Worm (Caenorhabditis elegans) whole organism, L2 larva: ENCODE data around the gene nspg-7.1.
A peak's percentile ranks its signal among the peaks of the same experiment; 100 is the strongest.

Experiments used
- C34F6.9 ChIP-seq: fragments of 150-350 bp; optimal IDR thresholded peaks from 2 replicates; lab custom pipeline; 2014; ENCODE audit warnings: missing biosample characterization, missing genetic modification characterization
- F13H6.1 ChIP-seq: sonication (generic microtip); optimal IDR thresholded peaks from 2 replicates; lab custom pipeline; 2016; ENCODE audit warnings: missing genetic modification characterization, missing compliant biosample characterization
- R02D3.7 ChIP-seq: fragments of 150-350 bp; optimal IDR thresholded peaks from 2 replicates; lab custom pipeline; 2014; ENCODE audit warnings: missing biosample characterization, missing genetic modification characterization
- Y55F3AM.14 ChIP-seq: fragments of 200-800 bp; sonication (Bioruptor generic); optimal IDR thresholded peaks from 2 replicates; lab custom pipeline; 2018; ENCODE audit warnings: mild to moderate bottlenecking, missing genetic modification characterization, missing compliant biosample characterization
- ZK546.5 ChIP-seq: sonication (generic microtip); optimal IDR thresholded peaks from 2 replicates; lab custom pipeline; 2017; ENCODE audit warnings: missing biosample characterization, missing genetic modification characterization
- alr-1 ChIP-seq: fragments of 150-350 bp; optimal IDR thresholded peaks from 2 replicates; lab custom pipeline; 2014; ENCODE audit warnings: missing biosample characterization, missing genetic modification characterization
- aly-2 ChIP-seq: fragments of 150-350 bp; optimal IDR thresholded peaks from 2 replicates; lab custom pipeline; 2014; ENCODE audit warnings: missing biosample characterization, missing genetic modification characterization
- blmp-1 ChIP-seq: sonication (generic microtip); optimal IDR thresholded peaks from 2 replicates; lab custom pipeline; 2017; ENCODE audit warnings: missing genetic modification characterization, mild to moderate bottlenecking, missing compliant biosample characterization, antibody characterized with exemption, moderate library complexity; ENCODE audit not compliant: insufficient read depth
- ceh-16 ChIP-seq: fragments of 150-350 bp; optimal IDR thresholded peaks from 2 replicates; lab custom pipeline; 2014; ENCODE audit warnings: missing biosample characterization, missing genetic modification characterization
- ceh-82 ChIP-seq: fragments of 150-350 bp; optimal IDR thresholded peaks from 2 replicates; lab custom pipeline; 2014; ENCODE audit warnings: missing biosample characterization, missing genetic modification characterization
- crh-2 ChIP-seq: sonication (generic microtip); optimal IDR thresholded peaks from 2 replicates; lab custom pipeline; 2017; ENCODE audit warnings: missing biosample characterization, missing genetic modification characterization
- dmd-4 ChIP-seq: sonication (generic microtip); optimal IDR thresholded peaks from 2 replicates; lab custom pipeline; 2017; ENCODE audit warnings: missing biosample characterization, missing genetic modification characterization
- egl-27 ChIP-seq: sonication (generic microtip); optimal IDR thresholded peaks from 3 replicates; lab custom pipeline; 2017; ENCODE audit warnings: missing biosample characterization, missing genetic modification reagents, missing genetic modification characterization
- elt-1 ChIP-seq: fragments of 150-350 bp; optimal IDR thresholded peaks from 2 replicates; lab custom pipeline; 2014; ENCODE audit warnings: missing biosample characterization, missing genetic modification characterization
- fos-1 ChIP-seq: fragments of 150-350 bp; optimal IDR thresholded peaks from 2 replicates; lab custom pipeline; 2014; ENCODE audit warnings: missing biosample characterization, missing genetic modification characterization
- gmeb-1 ChIP-seq: fragments of 150-350 bp; optimal IDR thresholded peaks from 2 replicates; lab custom pipeline; 2014; ENCODE audit warnings: missing biosample characterization, missing genetic modification characterization
- lin-11 ChIP-seq: fragments of 150-350 bp; sonication (generic microtip); optimal IDR thresholded peaks from 2 replicates; lab custom pipeline; 2014; ENCODE audit warnings: missing biosample characterization, missing genetic modification characterization, inconsistent platforms, mixed read lengths
- lin-13 ChIP-seq: fragments of 150-350 bp; optimal IDR thresholded peaks from 2 replicates; lab custom pipeline; 2014; ENCODE audit warnings: missing biosample characterization, missing genetic modification reagents, missing genetic modification characterization
- lin-39 ChIP-seq: fragments of 150-350 bp; optimal IDR thresholded peaks from 2 replicates; lab custom pipeline; 2014; ENCODE audit warnings: missing biosample characterization, missing genetic modification reagents, missing genetic modification characterization
- lsy-2 ChIP-seq, 2 experiments: fragments of 150-350 bp in 1 of 2; sonication (generic microtip) in 1 of 2; optimal IDR thresholded peaks; 2 replicates each; lab custom pipeline; 2014 to 2017; ENCODE audit warnings: missing biosample characterization in 2 of 2, missing genetic modification characterization in 2 of 2
- mbf-1 ChIP-seq: sonication (generic microtip); optimal IDR thresholded peaks from 2 replicates; lab custom pipeline; 2017; ENCODE audit warnings: missing biosample characterization, missing genetic modification characterization
- mdl-1 ChIP-seq, 2 experiments: fragments of 150-350 bp in 1 of 2; sonication (generic microtip) in 1 of 2; optimal IDR thresholded peaks; 2 replicates each; lab custom pipeline; 2017; ENCODE audit warnings: missing biosample characterization in 2 of 2, missing genetic modification characterization in 2 of 2
- nhr-10 ChIP-seq: sonication (generic microtip); optimal IDR thresholded peaks from 2 replicates; lab custom pipeline; 2017; ENCODE audit warnings: missing biosample characterization, missing genetic modification characterization
- nhr-11 ChIP-seq: fragments of 150-350 bp; optimal IDR thresholded peaks from 2 replicates; lab custom pipeline; 2014; ENCODE audit warnings: missing biosample characterization, missing genetic modification characterization
- nhr-12 ChIP-seq: fragments of 150-350 bp; optimal IDR thresholded peaks from 2 replicates; lab custom pipeline; 2014; ENCODE audit warnings: missing biosample characterization, missing genetic modification characterization
- nhr-21 ChIP-seq: fragments of 150-350 bp; optimal IDR thresholded peaks from 2 replicates; lab custom pipeline; 2014; ENCODE audit warnings: missing biosample characterization, missing genetic modification characterization
- nhr-23 ChIP-seq: fragments of 150-350 bp; optimal IDR thresholded peaks from 2 replicates; lab custom pipeline; 2014; ENCODE audit warnings: missing biosample characterization, missing genetic modification reagents, missing genetic modification characterization
- nhr-25 ChIP-seq: fragments of 150-350 bp; sonication (generic microtip); optimal IDR thresholded peaks from 3 replicates; lab custom pipeline; 2014; ENCODE audit warnings: missing biosample characterization, missing genetic modification characterization
- nhr-6 ChIP-seq: fragments of 150-350 bp; optimal IDR thresholded peaks from 2 replicates; lab custom pipeline; 2014; ENCODE audit warnings: missing biosample characterization, missing genetic modification characterization
- nhr-77 ChIP-seq: fragments of 150-350 bp; optimal IDR thresholded peaks from 2 replicates; lab custom pipeline; 2014; ENCODE audit warnings: missing biosample characterization, missing genetic modification characterization
- sem-4 ChIP-seq: fragments of 150-350 bp; optimal IDR thresholded peaks from 2 replicates; lab custom pipeline; 2014; ENCODE audit warnings: missing biosample characterization, missing genetic modification reagents, missing genetic modification characterization
- skn-1 ChIP-seq: sonication (generic microtip); optimal IDR thresholded peaks from 2 replicates; lab custom pipeline; 2017; ENCODE audit warnings: missing biosample characterization, missing genetic modification characterization
- sma-3 ChIP-seq: sonication (generic microtip); optimal IDR thresholded peaks from 2 replicates; lab custom pipeline; 2016; ENCODE audit warnings: missing genetic modification reagents, missing genetic modification characterization, missing compliant biosample characterization
- sma-9 ChIP-seq, 2 experiments: fragments of 150-350 bp in 1 of 2; sonication (generic microtip) in 1 of 2; optimal IDR thresholded peaks; 2 replicates each; lab custom pipeline; 2014 to 2016; ENCODE audit warnings: missing genetic modification characterization in 2 of 2, mild to moderate bottlenecking in 1 of 2, missing biosample characterization in 1 of 2, missing compliant biosample characterization in 1 of 2, missing genetic modification reagents in 1 of 2, moderate library complexity in 1 of 2
- snpc-4 ChIP-seq: fragments of 150-350 bp; optimal IDR thresholded peaks from 2 replicates; lab custom pipeline; 2014; ENCODE audit warnings: missing biosample characterization, missing genetic modification characterization
- unc-55 ChIP-seq: fragments of 150-350 bp; sonication (generic microtip); optimal IDR thresholded peaks from 3 replicates; lab custom pipeline; 2014; ENCODE audit warnings: missing biosample characterization, missing genetic modification reagents, missing genetic modification characterization
- ztf-1 ChIP-seq: fragments of 200-800 bp; sonication (Bioruptor generic); conservative IDR thresholded peaks from 2 replicates; pipeline ENCODE4 v1.3.6; 2022; ENCODE audit warnings: missing genetic modification characterization, missing compliant biosample characterization
- ztf-4 ChIP-seq: fragments of 150-350 bp; optimal IDR thresholded peaks from 2 replicates; lab custom pipeline; 2014; ENCODE audit warnings: missing biosample characterization, missing genetic modification characterization

Gene nspg-7.1

ce11 chrIV:9321039-9321851 lies 9.4 kb downstream of the nspg-7.1 start, which contains the start of the genes F49C12.12 and vha-17:
Gene F49C12.12 (minus strand): TSS chrIV:9321089.
Gene vha-17 (plus strand): TSS chrIV:9321801.
- TF ChIP-seq sma-9 (GFP tag; optimal IDR thresholded peaks at IDR 0.05; lab: Kevin White, UChicago) (no peak), sma-9 (tag; optimal IDR thresholded peaks at IDR 0.05; lab: Kevin White, UChicago) (no peak), lsy-2 (tag; optimal IDR thresholded peaks at IDR 0.05; lab: Kevin White, UChicago) (peak in 1 of 2 experiments; percentile 56), C34F6.9 (tag; lab: Kevin White, UChicago) (peak; percentile 70), ztf-1 (no peak), lin-39 (tag; lab: Kevin White, UChicago) (no peak), egl-27 (tag; lab: Kevin White, UChicago) (no peak), lin-11 (tag; lab: Kevin White, UChicago) (no peak), unc-55 (GFP tag; lab: Kevin White, UChicago) (peak; percentile 59), ztf-4 (tag; lab: Kevin White, UChicago) (no peak), crh-2 (peak; percentile 17), fos-1 (tag; lab: Kevin White, UChicago) (peak; percentile 67), gmeb-1 (peak; percentile 7)

DNA sequence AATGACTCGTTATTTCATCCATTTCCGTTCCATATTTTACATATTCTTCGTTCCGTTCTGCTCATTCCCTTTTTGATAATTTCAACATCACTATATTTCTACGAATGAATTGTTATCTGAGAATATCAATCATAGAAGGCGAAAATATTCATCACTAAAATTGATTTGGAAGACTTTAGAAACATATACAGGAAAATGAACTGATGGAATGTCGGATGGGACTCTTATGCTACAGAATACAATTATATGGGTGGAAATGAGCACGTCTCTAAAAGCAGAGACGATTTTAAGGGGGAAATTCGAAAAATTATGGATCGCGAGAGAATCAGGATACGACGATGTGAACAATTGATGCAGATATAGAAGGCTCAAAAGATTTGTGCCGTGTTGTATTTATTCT lies 10.6 kb downstream of the nspg-7.1 start:
- TF ChIP-seq nhr-25 (tag; lab: Kevin White, UChicago) (no peak), Y55F3AM.14 (GFP tag; lab: Kevin White, UChicago) (no peak), mbf-1 (tag; lab: Kevin White, UChicago) (no peak), lsy-2 (tag; optimal IDR thresholded peaks at IDR 0.05; lab: Kevin White, UChicago) (no peak), elt-1 (no peak), ZK546.5 (tag; lab: Kevin White, UChicago) (no peak), ceh-16 (no peak)
- TF ChIP-seq, all 48 proteins: peak for 0

DNA sequence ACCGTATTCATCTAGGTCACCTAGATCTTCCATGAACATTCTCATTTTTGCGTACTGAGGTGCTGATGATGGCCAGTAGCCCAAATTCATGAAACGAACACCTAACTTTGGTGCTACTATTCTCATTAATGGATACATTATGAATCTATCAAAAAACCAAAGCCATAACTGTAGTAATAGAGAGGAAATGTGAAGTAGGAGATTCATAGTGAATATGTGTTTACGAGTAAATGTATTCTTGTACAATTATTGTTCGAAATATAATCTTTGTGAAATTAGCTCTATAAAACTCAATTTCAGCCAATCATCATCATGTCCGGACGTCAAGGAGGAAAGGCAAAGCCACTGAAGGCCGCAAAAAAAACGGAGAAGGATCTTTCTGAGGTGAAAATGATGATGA lies 11.6 kb downstream of the nspg-7.1 start, which contains the start of the genes F49C12.11 and nemt-1:
TSS of gene F49C12.11 (plus strand) at position 301 of the 400 bp plus-strand sequence.
TSS of gene nemt-1 (minus strand) at position 360 of the 400 bp plus-strand sequence.
- TF ChIP-seq sma-3 (GFP tag; lab: Kevin White, UChicago) (no peak), nhr-21 (tag; lab: Kevin White, UChicago) (no peak), alr-1 (tag; lab: Kevin White, UChicago) (no peak), nhr-10 (no peak), sma-9 (GFP tag; optimal IDR thresholded peaks at IDR 0.05; lab: Kevin White, UChicago) (no peak), sma-9 (tag; optimal IDR thresholded peaks at IDR 0.05; lab: Kevin White, UChicago) (no peak), lin-13 (GFP tag; lab: Kevin White, UChicago) (no peak)

DNA sequence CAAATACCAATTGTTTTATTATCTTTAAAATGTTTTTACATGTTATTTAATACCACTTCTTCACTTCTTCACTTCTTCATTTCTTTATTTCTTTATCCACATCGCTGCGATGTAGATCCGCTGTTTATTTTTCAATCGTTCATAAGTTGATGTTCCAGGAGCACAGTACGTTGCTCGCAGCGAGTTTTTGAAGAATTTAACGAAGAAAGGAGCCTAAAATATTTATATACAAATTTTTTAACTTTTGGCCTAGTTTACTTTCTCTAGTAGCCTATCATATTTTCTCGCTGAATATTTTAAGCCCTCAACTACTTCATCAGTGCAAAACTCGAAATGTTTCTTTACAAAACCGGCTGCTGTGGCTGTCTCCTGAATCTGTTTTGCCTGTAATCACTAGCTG lies 12.5 kb downstream of the nspg-7.1 start:
- TF ChIP-seq crh-2 (no peak), alr-1 (tag; lab: Kevin White, UChicago) (no peak), nhr-12 (tag; lab: Kevin White, UChicago) (no peak), ceh-82 (tag; lab: Kevin White, UChicago) (no peak), sma-3 (GFP tag; lab: Kevin White, UChicago) (no peak), nhr-11 (no peak), nhr-6 (tag; lab: Kevin White, UChicago) (no peak), egl-27 (tag; lab: Kevin White, UChicago) (no peak), elt-1 (no peak), gmeb-1 (no peak), nhr-25 (tag; lab: Kevin White, UChicago) (no peak), R02D3.7 (tag; lab: Kevin White, UChicago) (no peak), dmd-4 (tag; lab: Kevin White, UChicago) (no peak), F13H6.1 (no peak), unc-55 (GFP tag; lab: Kevin White, UChicago) (no peak), Y55F3AM.14 (GFP tag; lab: Kevin White, UChicago) (no peak), skn-1 (tag; lab: Kevin White, UChicago) (no peak)
- TF ChIP-seq, all 48 proteins: peak for 0

DNA sequence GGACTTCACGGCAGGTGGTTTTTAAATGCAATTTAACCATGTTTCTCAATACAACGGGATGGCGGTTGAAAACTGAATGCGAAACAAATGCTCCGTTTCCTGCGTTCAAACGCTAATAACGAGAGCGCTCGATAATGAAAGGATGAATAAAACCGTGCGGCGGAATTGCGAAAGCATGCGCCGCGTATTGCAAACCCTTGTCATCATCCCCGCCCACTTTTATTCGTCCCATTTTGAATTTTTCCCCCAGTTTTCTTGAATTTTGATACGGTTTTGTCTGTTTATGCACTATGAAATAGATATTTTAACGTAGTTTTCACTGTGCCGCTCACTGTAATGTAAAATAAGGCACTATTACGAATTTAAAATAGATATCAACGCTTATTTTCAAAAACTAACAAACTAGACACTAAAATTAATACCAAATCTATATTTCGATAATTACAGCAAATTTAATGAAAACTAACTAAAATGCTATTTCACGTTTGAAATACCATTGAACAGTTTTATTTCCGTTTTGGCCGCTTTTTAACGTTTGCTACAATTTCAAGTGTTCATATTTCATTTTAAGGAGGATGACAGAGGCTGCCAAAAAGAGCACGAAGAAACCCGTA lies 14.5 kb downstream of the nspg-7.1 start, which contains the start of the genes F49C12.9 and rpn-7:
TSS of gene F49C12.9 (minus strand) at position 148 of the 614 bp plus-strand sequence.
TSS of gene rpn-7 (plus strand) at position 564 of the 614 bp plus-strand sequence.
- no peak for TF ChIP-seq mbf-1 (tag; lab: Kevin White, UChicago)
- peak; percentile 65 for TF ChIP-seq unc-55 (GFP tag; lab: Kevin White, UChicago)
- no peak for TF ChIP-seq dmd-4 (tag; lab: Kevin White, UChicago)
- no peak for TF ChIP-seq Y55F3AM.14 (GFP tag; lab: Kevin White, UChicago)
- TF ChIP-seq mdl-1 (tag; optimal IDR thresholded peaks at IDR 0.05; lab: Kevin White, UChicago), result no peak
- TF ChIP-seq gmeb-1, result peak; percentile 26
- TF ChIP-seq sma-3 (GFP tag; lab: Kevin White, UChicago), result peak; percentile 6
- TF ChIP-seq nhr-21 (tag; lab: Kevin White, UChicago), result no peak
- no peak for TF ChIP-seq egl-27 (tag; lab: Kevin White, UChicago)
- TF ChIP-seq nhr-25 (tag; lab: Kevin White, UChicago), result no peak
- TF ChIP-seq elt-1, result no peak
- no peak for TF ChIP-seq sma-9 (GFP tag; optimal IDR thresholded peaks at IDR 0.05; lab: Kevin White, UChicago)
- TF ChIP-seq sma-9 (tag; optimal IDR thresholded peaks at IDR 0.05; lab: Kevin White, UChicago), result no peak
- TF ChIP-seq fos-1 (tag; lab: Kevin White, UChicago), result peak; percentile 11
- no peak for TF ChIP-seq nhr-23
- no peak for TF ChIP-seq ZK546.5 (tag; lab: Kevin White, UChicago)
- no peak for TF ChIP-seq lin-13 (GFP tag; lab: Kevin White, UChicago)
- no peak for TF ChIP-seq ztf-4 (tag; lab: Kevin White, UChicago)
- no peak for TF ChIP-seq nhr-6 (tag; lab: Kevin White, UChicago)
- TF ChIP-seq sem-4 (tag; lab: Kevin White, UChicago), result no peak
- no peak for TF ChIP-seq snpc-4 (tag; lab: Kevin White, UChicago)
- TF ChIP-seq aly-2 (tag; lab: Kevin White, UChicago), result no peak
- no peak for TF ChIP-seq blmp-1
- no peak for TF ChIP-seq nhr-77 (tag; lab: Kevin White, UChicago)
